Worm (Caenorhabditis elegans): Measurements from ENCODE around the gene clec-66.

Gene clec-66

DNA sequence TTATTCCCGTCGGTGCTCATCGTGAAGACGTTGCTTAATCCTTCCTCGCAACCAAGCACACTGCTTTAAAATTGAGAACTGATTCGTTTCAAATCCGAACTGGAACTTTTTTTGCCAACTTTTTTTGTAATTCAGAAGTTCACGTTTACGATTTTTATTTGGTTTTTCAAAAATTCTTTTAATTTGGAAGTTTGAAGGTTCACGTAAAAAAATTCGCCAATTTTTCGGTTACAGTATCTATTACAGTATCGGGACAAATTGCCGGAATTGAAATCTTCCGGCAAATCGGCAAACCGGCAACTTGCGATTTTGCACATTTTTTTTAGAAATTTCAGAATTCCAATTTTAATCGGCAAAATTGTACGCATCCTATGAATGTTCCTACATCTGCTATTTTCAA lies 24.0 kb downstream of the clec-66 start, which contains the start of gene F58G1.3:
Gene F58G1.3 (minus strand): TSS at position 101 of the 400 bp plus-strand sequence.
- TF ChIP-seq pha-4 (tag; optimal IDR thresholded peaks at IDR 0.05) = no peak

DNA sequence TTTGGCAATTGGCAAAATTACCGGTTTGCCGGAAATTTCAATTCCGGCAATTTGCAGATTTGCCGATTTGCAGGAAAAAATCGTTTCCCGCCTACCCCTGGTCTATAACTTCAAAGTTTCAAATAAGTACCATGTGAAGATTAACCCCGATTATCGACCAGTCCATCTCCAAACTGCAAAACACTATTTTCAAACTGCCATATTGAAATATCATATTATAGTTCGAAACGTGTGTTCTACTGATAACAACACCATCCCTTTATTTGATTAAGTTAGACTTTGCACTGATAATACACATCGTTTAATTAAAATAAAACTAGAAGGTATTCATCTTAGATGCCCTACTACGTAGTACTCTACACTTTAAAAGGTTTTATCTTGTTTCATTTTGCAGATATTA lies 25.9 kb downstream of the clec-66 start:
- no peak for TF ChIP-seq fkh-6 (tag; optimal IDR thresholded peaks at IDR 0.05)
- TF ChIP-seq dve-1 (tag; optimal IDR thresholded peaks at IDR 0.05) = no peak
- TF ChIP-seq sdc-2 (tag; optimal IDR thresholded peaks at IDR 0.05) = no peak
- TF ChIP-seq hlh-6 (tag; optimal IDR thresholded peaks at IDR 0.05) = no peak
- no peak for TF ChIP-seq pha-4 (tag; optimal IDR thresholded peaks at IDR 0.05)
- no peak for TF ChIP-seq ceh-9 (tag; optimal IDR thresholded peaks at IDR 0.05)
- no peak for TF ChIP-seq elt-2 (tag; optimal IDR thresholded peaks at IDR 0.05)
- no peak for TF ChIP-seq ceh-18 (tag; optimal IDR thresholded peaks at IDR 0.05)
- TF ChIP-seq K02D7.2 (tag; optimal IDR thresholded peaks at IDR 0.05) = no peak
- TF ChIP-seq zip-5 (tag; optimal IDR thresholded peaks at IDR 0.05) = no peak

ce11 chrII:12931456-12931923 lies 27.3 kb downstream of the clec-66 start, which contains the start of gene dct-18:
dct-18 (plus strand) TSS chrII:12931873.
- TF ChIP-seq tbx-2 (tag; optimal IDR thresholded peaks at IDR 0.05) (no peak), elt-2 (tag; optimal IDR thresholded peaks at IDR 0.05) (peak; percentile 94)

DNA sequence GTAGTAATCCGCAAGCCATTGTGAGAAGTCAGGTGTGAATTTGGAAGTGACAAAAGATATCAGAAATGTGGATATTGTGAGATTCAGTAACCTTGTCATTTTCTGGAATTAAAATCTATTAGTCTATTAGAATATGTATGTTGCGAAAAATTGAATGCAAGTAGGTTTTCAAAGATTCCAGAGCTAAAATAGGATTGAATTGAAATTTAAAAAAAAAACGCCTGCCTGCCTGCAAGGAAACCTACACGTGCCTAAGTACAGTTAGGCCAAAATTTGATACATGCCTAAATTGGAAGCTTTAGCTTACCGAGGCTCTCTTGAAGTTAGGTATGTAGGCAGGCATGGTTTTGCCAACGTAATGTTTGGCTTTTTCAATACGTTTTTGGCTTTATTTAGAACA lies 31.1 kb downstream of the clec-66 start, which contains the start of gene lips-9:
Gene lips-9 (minus strand): TSS at position 101 of the 400 bp plus-strand sequence.
- TF ChIP-seq gmeb-2 (tag; optimal IDR thresholded peaks at IDR 0.05) (no peak), npax-4 (tag; optimal IDR thresholded peaks at IDR 0.05) (no peak), Y22D7AL.16 (tag; optimal IDR thresholded peaks at IDR 0.05) (no peak), ceh-48 (tag; optimal IDR thresholded peaks at IDR 0.05) (no peak), dve-1 (tag; optimal IDR thresholded peaks at IDR 0.05) (no peak), nfya-1 (tag; optimal IDR thresholded peaks at IDR 0.05) (no peak), ceh-2 (tag; optimal IDR thresholded peaks at IDR 0.05) (no peak), ama-1 (optimal IDR thresholded peaks at IDR 0.05) (no peak), pha-2 (tag; optimal IDR thresholded peaks at IDR 0.05) (no peak), ref-2 (tag; optimal IDR thresholded peaks at IDR 0.05) (no peak), zip-5 (tag; optimal IDR thresholded peaks at IDR 0.05) (no peak), che-1 (tag; optimal IDR thresholded peaks at IDR 0.05) (no peak), lin-11 (tag; optimal IDR thresholded peaks at IDR 0.05) (no peak), tbx-2 (tag; optimal IDR thresholded peaks at IDR 0.05) (no peak), ceh-9 (tag; optimal IDR thresholded peaks at IDR 0.05) (no peak)

DNA sequence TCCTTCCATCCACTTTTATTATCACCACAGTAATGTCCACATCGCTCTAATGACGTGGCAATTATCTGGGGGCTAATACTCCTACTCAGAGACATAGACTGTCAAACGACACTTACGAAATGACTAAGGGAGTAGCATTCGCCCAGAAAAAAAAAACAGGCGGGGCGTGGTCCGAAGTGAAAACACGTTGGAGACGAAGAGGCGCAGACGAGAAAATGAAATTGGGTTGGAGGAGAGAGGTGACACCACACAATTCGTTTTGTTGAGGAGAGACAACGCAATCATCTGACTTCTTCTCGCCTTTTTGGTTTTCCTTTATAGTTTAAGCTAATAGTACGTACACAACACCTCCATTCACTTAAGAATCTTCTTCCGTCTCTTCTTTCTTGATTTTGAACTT lies 35.0 kb downstream of the clec-66 start:
- no peak for TF ChIP-seq sdc-2 (tag; optimal IDR thresholded peaks at IDR 0.05)
- TF ChIP-seq unc-42 (tag; optimal IDR thresholded peaks at IDR 0.05) = peak; percentile 33

DNA sequence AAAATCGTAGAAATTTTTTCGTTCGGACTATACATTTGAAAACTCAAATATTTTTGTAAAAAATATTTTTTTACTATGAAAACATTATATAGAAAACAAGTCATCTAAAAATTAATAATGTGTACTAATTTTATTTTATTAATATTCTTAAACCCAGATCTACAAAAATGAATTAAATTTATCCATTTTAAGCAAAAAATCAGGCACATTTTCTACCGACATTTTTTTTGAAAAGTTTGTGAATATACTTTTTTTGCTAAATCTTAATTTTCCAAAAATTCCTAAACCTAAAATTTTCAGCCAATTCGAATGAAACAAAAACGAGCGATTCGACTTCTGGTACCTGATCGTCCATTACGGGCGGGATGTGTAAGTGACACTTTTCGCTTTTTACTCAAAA lies 35.6 kb downstream of the clec-66 start, which contains the start of gene arrd-10:
Gene arrd-10 (plus strand): TSS at position 301 of the 400 bp plus-strand sequence.
- TF ChIP-seq odd-2 (tag; optimal IDR thresholded peaks at IDR 0.05) = no peak
- TF ChIP-seq pros-1 (tag; optimal IDR thresholded peaks at IDR 0.05) = no peak
- TF ChIP-seq pat-9 (tag; optimal IDR thresholded peaks at IDR 0.05) = no peak
- TF ChIP-seq sox-2 (GFP tag; IDR thresholded peaks at IDR 0.05) = no peak
- TF ChIP-seq unc-86 (tag; optimal IDR thresholded peaks at IDR 0.05) = no peak
- no peak for TF ChIP-seq ceh-6 (GFP tag; optimal IDR thresholded peaks at IDR 0.05)
- no peak for TF ChIP-seq T23F11.4 (GFP tag; optimal IDR thresholded peaks at IDR 0.05)
- no peak for TF ChIP-seq zip-5 (tag; optimal IDR thresholded peaks at IDR 0.05)
- no peak for TF ChIP-seq C08G9.2 (tag; optimal IDR thresholded peaks at IDR 0.05)
- no peak for TF ChIP-seq C38D4.7 (GFP tag; optimal IDR thresholded peaks at IDR 0.05)
- no peak for TF ChIP-seq nfya-1 (tag; optimal IDR thresholded peaks at IDR 0.05)
- no peak for TF ChIP-seq ceh-2 (tag; optimal IDR thresholded peaks at IDR 0.05)
- no peak for TF ChIP-seq ceh-14 (tag; optimal IDR thresholded peaks at IDR 0.05)
- no peak for TF ChIP-seq syd-9 (tag; optimal IDR thresholded peaks at IDR 0.05)
- no peak for TF ChIP-seq pqm-1 (tag; optimal IDR thresholded peaks at IDR 0.05)
- TF ChIP-seq fkh-6 (tag; optimal IDR thresholded peaks at IDR 0.05) = no peak
